Fruit fly (Drosophila melanogaster): ENCODE results near the gene CG18563.

The CG18563 gene

DNA sequence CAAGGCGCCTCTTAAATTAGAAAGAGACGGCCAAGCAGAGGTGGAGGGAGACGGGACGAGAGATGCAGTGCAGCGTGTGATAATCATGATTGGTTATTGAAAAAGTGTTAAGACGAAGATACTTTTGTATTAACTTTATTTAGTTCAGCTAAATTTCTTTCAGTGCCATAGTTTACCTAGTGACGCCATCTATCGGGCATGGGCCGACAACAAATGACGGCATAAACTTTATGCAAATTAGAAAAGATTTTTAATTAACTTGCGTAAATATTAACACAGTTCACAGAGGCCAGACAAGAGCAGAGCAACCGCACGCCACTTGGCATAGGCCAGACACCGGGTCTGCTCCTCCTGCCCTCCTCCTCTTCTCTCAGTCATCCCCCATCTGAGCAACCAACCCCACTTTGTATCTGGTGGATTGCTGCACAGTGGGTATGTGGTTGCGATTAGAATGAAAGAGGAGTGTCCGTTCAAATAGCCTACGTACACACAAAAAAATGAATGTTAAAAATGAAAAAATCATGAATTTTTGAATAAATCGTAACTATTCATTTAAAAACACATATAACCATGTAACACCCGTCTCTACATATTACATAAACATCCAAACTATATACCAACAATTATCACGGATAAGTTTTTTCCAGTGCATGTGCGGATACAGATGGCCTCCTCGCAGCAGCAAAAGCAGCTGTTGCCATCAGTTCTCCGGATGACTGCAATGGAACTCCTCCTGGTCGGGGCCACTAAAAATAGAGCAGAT, 8.3 kb upstream of the CG18563 start:
- no peak for TF ChIP-seq CG17801 (GFP tag; optimal IDR thresholded peaks at IDR 0.05; ENCODE audit: partially characterized antibody)

DNA sequence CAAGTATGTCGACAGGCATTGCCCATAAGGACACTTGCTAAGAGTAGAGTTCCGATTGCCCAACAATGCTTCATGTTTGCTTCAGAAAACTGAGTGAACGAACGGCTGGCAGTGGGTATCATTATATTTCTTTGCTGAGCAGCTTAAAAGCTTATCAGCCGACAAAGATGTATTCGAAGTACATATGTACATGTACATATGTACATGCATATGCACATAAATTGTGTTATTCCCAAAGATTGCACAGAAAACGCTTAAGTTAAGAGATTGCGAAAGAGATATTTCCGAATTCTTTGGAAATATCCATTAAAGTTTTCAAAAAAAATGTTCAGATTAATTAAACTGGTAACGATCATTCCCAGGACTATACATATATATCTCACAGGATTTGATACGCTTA, 2.0 kb downstream of the CG18563 start, which contains the start of gene SPH93:
Gene SPH93 (minus strand): TSS at position 101 of the 400 bp plus-strand sequence.
- no peak for TF ChIP-seq CG17801 (GFP tag; optimal IDR thresholded peaks at IDR 0.05; ENCODE audit: partially characterized antibody)

DNA sequence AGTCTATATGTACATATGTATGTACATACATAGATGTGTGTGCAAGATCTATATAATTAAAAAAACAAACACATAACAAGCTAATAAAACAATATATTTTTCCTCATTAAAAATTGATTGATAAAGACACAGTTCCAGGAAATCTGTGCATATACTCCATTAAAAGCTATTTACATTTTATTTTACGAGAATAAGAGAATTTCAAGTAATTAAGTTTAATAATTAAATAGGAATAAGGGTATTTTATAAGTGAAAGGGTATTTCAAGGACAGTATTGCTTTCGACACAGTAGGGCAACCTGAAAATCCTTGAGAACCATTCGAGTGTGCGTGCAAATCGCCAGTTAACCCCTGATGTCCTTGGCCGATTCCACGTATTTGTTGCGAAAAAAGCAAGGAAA, 5.2 kb downstream of the CG18563 start, which contains the start of gene CG5050:
Gene CG5050 (plus strand): TSS at position 301 of the 400 bp plus-strand sequence.
- TF ChIP-seq CG17801 (GFP tag; optimal IDR thresholded peaks at IDR 0.05; ENCODE audit: partially characterized antibody), result no peak

DNA sequence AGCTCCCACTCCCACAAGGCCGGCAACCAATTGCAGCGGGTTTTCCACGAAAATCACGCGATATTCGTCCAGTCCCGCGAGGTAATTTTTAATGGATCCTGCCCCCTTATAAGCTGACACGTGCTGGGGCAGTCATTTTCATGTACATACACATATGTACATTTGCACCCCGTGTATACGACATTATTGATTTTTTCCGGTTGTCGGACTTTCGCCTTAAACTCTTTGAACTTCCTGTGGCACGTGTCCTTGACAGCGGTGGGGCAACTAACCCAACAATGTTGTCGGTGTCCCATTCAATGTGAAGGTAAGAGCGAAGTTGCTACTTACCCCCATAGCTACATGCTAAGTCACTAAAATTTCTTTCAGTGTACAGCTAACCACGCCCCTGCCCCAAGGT, 5.8 kb downstream of the CG18563 start:
- no peak for TF ChIP-seq CG17801 (GFP tag; optimal IDR thresholded peaks at IDR 0.05; ENCODE audit: partially characterized antibody)

DNA sequence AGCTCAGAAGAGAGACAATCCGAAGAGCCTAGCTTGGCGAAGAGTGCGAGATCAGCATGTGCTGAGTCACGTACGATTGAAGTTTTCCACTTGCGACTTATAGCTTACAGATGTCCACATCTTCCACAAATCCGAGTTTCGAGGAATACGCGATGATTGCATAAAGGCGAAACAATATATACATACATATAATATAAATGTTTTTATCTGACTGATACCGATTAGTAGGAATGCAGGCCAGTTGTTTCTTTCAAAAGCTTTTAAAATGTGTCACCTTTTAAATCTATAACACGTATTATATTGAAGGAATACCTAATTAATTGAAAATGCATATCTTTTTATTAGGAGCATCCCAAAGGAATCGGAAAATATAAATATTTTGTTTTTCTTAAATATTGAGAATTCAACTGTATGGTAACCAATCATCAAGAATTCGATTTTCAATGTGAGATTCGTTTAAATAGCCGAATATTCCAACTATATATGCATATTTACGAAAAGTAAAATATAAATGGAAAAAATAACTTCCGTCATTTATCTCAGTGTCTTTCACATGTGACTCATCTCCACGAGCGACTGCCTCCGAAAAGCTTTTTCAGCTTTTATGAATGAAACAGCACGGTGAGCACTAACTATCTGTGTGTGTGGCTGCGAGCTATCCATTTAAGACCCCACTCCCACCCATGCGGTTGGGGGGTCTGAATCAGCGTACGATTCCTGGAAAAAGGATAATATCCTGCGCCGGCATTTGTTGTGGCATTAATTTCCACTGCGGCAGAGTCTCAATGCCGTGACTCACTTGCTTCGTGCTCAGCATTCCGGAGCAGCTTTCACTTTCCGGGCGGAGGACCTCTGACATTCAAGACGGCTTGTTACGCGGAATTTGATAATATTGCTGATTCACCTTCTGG, 7.1 kb downstream of the CG18563 start:
- TF ChIP-seq CG17801 (GFP tag; optimal IDR thresholded peaks at IDR 0.05; ENCODE audit: partially characterized antibody), result peak; percentile 19

DNA sequence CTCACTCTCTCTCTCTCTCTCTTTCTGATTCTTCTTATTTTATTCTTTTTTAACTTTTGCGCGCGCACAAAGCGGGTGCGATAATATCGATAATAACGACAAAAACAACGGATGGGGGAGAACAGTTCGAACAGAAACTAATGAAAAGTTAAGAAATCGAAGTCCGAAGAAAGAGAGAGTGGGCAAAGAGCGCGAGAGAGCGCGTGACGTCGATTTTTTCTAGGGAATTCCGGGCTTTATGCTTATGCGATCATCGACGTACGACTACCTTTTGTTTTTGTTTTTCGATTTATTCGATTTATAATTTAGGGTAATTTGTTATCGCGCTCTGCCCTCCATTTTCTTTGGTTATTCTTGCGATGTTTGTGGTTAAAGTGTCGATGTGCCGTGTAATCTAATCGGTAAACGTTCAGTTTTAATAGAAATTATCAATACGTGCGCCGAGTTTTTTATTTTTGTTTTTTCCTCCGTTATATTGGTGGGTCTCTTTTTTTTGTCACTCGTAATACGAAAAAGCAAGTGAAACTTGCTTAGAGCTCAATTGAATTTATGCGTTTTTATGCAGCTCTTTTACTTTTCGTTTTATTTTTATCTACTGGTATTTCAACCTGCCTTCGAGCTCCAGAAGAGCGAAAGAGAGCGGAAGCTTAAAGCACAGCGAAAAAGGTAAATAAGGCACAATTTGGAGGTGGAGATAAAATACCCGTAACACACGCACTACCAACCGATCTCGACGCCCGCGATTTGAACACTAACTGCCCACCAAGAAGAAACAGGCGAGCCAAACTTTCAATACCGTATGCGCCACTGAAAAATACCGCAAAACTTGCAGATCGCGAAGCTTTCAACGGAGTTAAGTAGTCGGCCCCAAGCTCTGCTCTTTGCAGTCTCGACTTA, 8.0 kb downstream of the CG18563 start, which contains the start of gene dl:
Gene dl (minus strand): TSS at position 757 of the 897 bp plus-strand sequence.
- no peak for TF ChIP-seq CG17801 (GFP tag; optimal IDR thresholded peaks at IDR 0.05; ENCODE audit: partially characterized antibody)

DNA sequence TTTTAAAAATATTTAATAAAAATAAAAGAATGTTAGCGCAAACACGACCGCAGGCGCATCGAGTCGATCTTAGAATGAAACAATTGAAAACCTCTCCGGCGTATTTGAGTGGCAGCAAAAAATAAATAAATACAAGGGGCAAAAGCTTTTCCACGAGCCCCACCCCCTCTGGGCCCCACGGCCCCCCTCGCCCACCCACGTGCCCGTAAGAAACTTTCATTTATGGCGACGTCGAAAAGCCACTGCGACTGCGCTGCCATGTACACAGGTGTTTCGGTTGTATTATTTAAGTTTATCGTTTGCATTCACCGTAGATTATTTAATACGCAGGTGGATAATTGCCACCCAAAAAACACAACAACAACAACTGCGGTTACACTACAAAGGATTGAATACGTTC, 9.4 kb downstream of the CG18563 start:
- no peak for TF ChIP-seq CG17801 (GFP tag; optimal IDR thresholded peaks at IDR 0.05; ENCODE audit: partially characterized antibody)

DNA sequence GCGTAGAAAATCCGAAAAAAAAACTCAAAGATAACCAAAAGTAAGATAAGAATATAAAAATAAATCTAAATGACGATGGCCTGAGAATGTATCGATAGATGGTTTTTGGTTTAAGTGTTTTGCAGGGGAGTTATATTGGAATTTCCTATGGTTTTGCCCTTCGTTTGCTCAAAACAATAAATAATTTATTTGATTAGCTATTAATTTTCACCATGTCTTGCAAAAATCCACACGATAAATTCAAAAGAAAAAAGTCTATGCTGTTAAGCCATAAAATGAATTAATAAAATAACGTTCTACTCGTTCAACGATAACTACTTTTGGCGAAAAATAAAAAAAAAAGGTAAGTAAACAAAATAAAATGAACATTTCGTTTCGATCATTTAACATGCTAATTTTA, 10.8 kb downstream of the CG18563 start:
- no peak for TF ChIP-seq CG17801 (GFP tag; optimal IDR thresholded peaks at IDR 0.05; ENCODE audit: partially characterized antibody)

DNA sequence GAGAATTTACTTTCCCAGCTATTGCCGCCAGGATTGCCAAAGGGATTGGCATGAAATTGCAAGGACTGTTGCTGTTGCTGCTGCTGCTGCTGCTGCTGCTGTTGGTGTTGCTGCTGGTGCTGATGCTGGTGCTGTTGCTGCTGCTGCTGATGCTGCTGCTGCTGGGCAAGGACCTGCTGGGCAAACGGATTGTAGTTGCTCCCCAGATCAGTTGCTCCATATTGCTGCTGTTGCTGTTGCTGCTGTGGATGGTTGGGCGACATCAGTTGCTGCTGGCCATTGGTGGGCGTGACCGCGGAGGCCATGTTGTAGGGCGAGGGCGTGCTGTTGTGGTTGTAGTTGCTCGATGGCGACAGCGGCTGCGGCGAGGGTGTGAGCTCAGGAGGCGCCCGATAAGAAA, 20.2 kb downstream of the CG18563 start:
- TF ChIP-seq CG17801 (GFP tag; optimal IDR thresholded peaks at IDR 0.05; ENCODE audit: partially characterized antibody), result no peak

DNA sequence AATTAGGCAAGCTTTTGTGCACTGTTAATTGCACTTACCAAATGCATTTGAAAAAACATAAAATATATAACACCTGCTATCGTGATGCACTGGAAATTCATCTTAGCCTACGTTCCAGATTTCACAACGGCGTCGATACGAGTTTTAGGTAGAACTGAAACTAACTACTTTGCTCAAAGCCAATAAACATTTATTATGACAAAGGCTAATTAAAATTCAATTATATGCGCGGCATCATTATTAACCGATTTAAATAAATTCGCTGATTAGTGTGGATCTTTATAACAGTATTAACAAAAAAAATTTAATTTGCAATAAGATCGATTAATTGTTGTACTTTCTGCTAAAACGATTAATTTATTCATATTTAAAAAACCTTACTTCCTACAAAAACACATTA, 21.3 kb downstream of the CG18563 start, which contains the start of gene CG33928:
Gene CG33928 (minus strand): TSS at position 101 of the 400 bp plus-strand sequence.
- no peak for TF ChIP-seq CG17801 (GFP tag; optimal IDR thresholded peaks at IDR 0.05; ENCODE audit: partially characterized antibody)

DNA sequence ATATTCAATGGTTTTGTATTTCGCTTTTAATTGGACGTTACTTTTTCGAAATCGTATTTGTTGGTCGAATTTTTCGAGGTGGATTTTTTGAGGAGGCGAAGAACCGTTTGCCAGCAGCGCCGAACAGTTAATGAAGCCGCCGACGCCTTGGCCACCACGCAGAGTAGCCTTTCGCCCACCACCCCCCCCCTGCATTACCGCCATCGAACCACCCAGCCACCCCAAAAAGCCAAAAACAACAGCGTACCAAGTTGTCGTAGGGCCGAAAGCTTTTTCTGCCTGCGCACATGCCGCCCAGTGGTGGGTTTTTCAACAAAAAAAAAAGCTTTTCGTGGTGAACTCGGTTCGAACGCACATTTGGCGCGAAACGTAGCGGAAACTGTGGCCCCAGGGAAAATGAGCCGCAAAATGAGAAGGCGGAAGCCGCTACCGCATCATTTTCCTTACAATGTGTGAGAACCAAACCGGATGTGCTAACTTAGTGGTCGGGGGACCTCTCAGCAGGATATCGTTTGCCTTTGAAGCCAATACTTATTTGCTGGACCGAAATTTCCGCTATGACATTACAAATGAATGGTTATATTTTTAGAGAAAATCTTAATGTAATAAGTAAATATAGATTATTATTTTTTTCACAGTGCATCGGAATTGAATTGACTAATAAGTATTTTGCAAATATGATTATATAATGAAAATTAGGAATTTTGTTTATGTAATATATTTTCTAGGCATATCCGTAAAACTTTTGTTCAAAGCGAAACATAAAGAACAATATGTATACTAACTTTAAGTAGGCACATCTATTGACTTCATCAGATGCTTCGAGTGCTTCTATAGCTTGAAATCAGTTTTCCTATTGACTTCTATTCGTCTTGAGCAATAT, 24.6 kb downstream of the CG18563 start, which contains the start of the genes Dif and CG5043:
Gene Dif (minus strand): TSS at position 132 of the 883 bp plus-strand sequence.
Gene CG5043 (plus strand): TSS at position 833 of the 883 bp plus-strand sequence.
- no peak for TF ChIP-seq CG17801 (GFP tag; optimal IDR thresholded peaks at IDR 0.05; ENCODE audit: partially characterized antibody)

DNA sequence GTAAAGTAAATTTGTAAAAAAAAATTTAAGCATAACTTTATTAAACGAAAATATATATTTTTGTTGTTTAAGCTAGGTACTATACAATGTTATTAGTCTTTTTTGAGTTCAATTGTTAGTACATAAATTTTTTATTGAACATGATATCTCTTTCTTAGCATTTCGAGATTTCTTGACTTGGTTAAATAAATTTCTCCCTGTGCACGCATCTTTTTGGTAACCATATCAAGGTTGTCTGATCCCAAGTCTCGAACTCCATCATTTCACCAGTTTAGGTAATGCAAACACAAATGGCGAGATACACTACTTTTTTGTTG, 26.5 kb downstream of the CG18563 start:
- no peak for TF ChIP-seq CG17801 (GFP tag; optimal IDR thresholded peaks at IDR 0.05; ENCODE audit: partially characterized antibody)

DNA sequence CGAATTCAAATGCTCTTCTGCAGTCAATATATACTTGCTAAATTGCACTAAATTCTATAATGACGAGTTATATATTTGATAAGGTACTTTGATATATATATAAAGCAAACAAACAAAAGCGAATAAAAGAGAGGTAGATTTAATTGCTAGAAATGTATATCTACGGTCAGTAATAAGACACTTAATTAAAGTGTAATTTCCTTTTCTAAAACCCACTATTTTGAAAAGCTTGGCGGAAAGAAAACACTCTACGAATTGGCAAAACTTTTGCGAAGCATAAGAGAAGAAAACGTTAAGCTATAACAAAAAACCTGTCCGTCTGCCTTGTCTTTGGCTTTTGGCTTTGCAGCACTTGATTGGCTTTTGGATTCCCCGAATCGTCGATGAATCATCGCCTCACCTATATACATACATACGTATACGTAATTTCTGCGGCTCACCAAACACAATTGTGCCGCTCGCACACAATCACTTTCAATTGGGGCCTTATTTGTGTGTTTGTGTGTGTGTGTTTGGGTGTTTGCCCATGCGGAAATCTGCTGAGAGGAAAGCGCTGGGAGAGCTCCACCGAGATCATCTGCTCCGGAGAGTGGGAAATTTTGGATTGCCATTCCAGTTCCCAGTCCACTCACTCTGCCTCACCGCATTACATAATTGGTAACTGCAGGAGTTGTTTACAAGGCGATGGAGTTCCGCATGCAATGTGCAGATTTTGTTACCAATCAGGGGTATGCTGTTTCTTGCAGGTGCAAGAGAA, 27.1 kb downstream of the CG18563 start:
- no peak for TF ChIP-seq CG17801 (GFP tag; optimal IDR thresholded peaks at IDR 0.05; ENCODE audit: partially characterized antibody)

Data from ovary, adult (tissue).